Fruit fly (Drosophila melanogaster): ENCODE data around the gene nab.

The nab gene

dm6 chr3L:4209731-4210130 lies 49.0 kb upstream of the nab start (continued):
- TF ChIP-seq Elba2 (GFP tag; optimal IDR thresholded peaks at IDR 0.05): no peak
- no peak for TF ChIP-seq CG30431 (GFP tag; optimal IDR thresholded peaks at IDR 0.05)
- TF ChIP-seq CG10366 (GFP tag; IDR thresholded peaks at IDR 0.05): no peak
- no peak for TF ChIP-seq luna (GFP tag; optimal IDR thresholded peaks at IDR 0.05)
- no peak for TF ChIP-seq NFAT (GFP tag; IDR thresholded peaks at IDR 0.05)
- TF ChIP-seq D19B (GFP tag; optimal IDR thresholded peaks at IDR 0.05): no peak
- no peak for TF ChIP-seq NC2α (GFP tag; optimal IDR thresholded peaks at IDR 0.05)
- TF ChIP-seq CG14667 (GFP tag; IDR thresholded peaks at IDR 0.05): no peak
- no peak for TF ChIP-seq HLHmδ (GFP tag; optimal IDR thresholded peaks at IDR 0.05)
- no peak for TF ChIP-seq CG32532 (GFP tag; IDR thresholded peaks at IDR 0.05)
- no peak for TF ChIP-seq unc-4 (GFP tag; IDR thresholded peaks at IDR 0.05; ENCODE audit: partially characterized antibody)
- TF ChIP-seq CG6689 (GFP tag; IDR thresholded peaks at IDR 0.05): no peak
- no peak for TF ChIP-seq CTCF (GFP tag; optimal IDR thresholded peaks at IDR 0.05)
- TF ChIP-seq CG10321 (GFP tag; IDR thresholded peaks at IDR 0.05): no peak
- no peak for TF ChIP-seq CG30020 (tag; optimal IDR thresholded peaks at IDR 0.05)
- TF ChIP-seq CG3838 (GFP tag; optimal IDR thresholded peaks at IDR 0.05): no peak
- 0 out of 3 replicates have a peak, but pooled peaks have one; percentile 36 for TF ChIP-seq croc (GFP tag; conservative IDR thresholded peaks at IDR 0.05)
- peak; percentile 12; the same call in 1 of the 2 replicates for TF ChIP-seq sob (GFP tag; IDR thresholded peaks at IDR 0.05)
- TF ChIP-seq CG2129 (GFP tag; IDR thresholded peaks at IDR 0.05; ENCODE audit: partially characterized antibody): no peak
- no peak for TF ChIP-seq fd64A (GFP tag; optimal IDR thresholded peaks at IDR 0.05)
- no peak for TF ChIP-seq seq (GFP tag; IDR thresholded peaks at IDR 0.05)
- TF ChIP-seq CG5245 (GFP tag; optimal IDR thresholded peaks at IDR 0.05): peak; percentile 4
- no peak for TF ChIP-seq Bgb (GFP tag; IDR thresholded peaks at IDR 0.05; ENCODE audit: partially characterized antibody)
- TF ChIP-seq Pdp1 (GFP tag; optimal IDR thresholded peaks at IDR 0.05): no peak
- TF ChIP-seq sc (optimal IDR thresholded peaks at IDR 0.05): no peak
- TF ChIP-seq sc (GFP tag; optimal IDR thresholded peaks at IDR 0.05): no peak
- TF ChIP-seq CG17568 (GFP tag; optimal IDR thresholded peaks at IDR 0.05): no peak
- no peak for TF ChIP-seq Nf-YC (tag; optimal IDR thresholded peaks at IDR 0.05)
- TF ChIP-seq BEAF-32 (GFP tag; optimal IDR thresholded peaks at IDR 0.05): no peak
- TF ChIP-seq ara (GFP tag; IDR thresholded peaks at IDR 0.05): peak; percentile 58
- TF ChIP-seq tap (tag; optimal IDR thresholded peaks at IDR 0.05): peak; percentile 35
- TF ChIP-seq hkb (optimal IDR thresholded peaks at IDR 0.05): no peak
- 0 out of 2 replicates have a peak, but pooled peaks have one; percentile 11 for TF ChIP-seq hkb (GFP tag; IDR thresholded peaks at IDR 0.05)
- no peak for TF ChIP-seq bab2 (GFP tag; optimal IDR thresholded peaks at IDR 0.05)
- TF ChIP-seq Deaf1 (tag; optimal IDR thresholded peaks at IDR 0.05): no peak
- TF ChIP-seq CG31224 (GFP tag; IDR thresholded peaks at IDR 0.05): no peak
- TF ChIP-seq CG3407 (GFP tag; optimal IDR thresholded peaks at IDR 0.05): no peak
- no peak for TF ChIP-seq sisA (GFP tag; IDR thresholded peaks at IDR 0.05)
- no peak for TF ChIP-seq CG7839 (tag; optimal IDR thresholded peaks at IDR 0.05)
- TF ChIP-seq Hr3 (GFP tag; optimal IDR thresholded peaks at IDR 0.05): no peak
- TF ChIP-seq phol (tag; optimal IDR thresholded peaks at IDR 0.05): peak; percentile 42
- no peak for TF ChIP-seq CG2875 (GFP tag; optimal IDR thresholded peaks at IDR 0.05)
- TF ChIP-seq Aef1 (GFP tag; IDR thresholded peaks at IDR 0.05): no peak
- TF ChIP-seq CG4424 (GFP tag; optimal IDR thresholded peaks at IDR 0.05): peak; percentile 5
- no peak for TF ChIP-seq CG16779 (GFP tag; IDR thresholded peaks at IDR 0.05)
- TF ChIP-seq CG9817 (tag; optimal IDR thresholded peaks at IDR 0.05): no peak
- TF ChIP-seq org-1 (GFP tag; optimal IDR thresholded peaks at IDR 0.05): no peak
- no peak for TF ChIP-seq CG11085 (GFP tag; IDR thresholded peaks at IDR 0.05)
- no peak for TF ChIP-seq Dek (tag; optimal IDR thresholded peaks at IDR 0.05)
- TF ChIP-seq nom (GFP tag; optimal IDR thresholded peaks at IDR 0.05): no peak
- TF ChIP-seq otp (GFP tag; IDR thresholded peaks at IDR 0.05): no peak
- TF ChIP-seq D19A (tag; optimal IDR thresholded peaks at IDR 0.05): no peak
- no peak for TF ChIP-seq crol (GFP tag; IDR thresholded peaks at IDR 0.05)

Data from whole organism, embryonic.